Worm (Caenorhabditis elegans) whole organism, young adult: Measurements from ENCODE around the gene Y15E3A.4.

ENCODE experiments used
- B0019.2 ChIP-seq: fragments of 200-800 bp; sonication (Bioruptor generic); conservative IDR thresholded peaks from 2 replicates; pipeline ENCODE4 v1.3.6; 2022; ENCODE audit warnings: missing genetic modification reagents, missing genetic modification characterization, missing compliant biosample characterization
- B0035.1 ChIP-seq: sonication (generic microtip); optimal IDR thresholded peaks from 2 replicates; lab custom pipeline; 2016; ENCODE audit warnings: missing genetic modification characterization, mild to moderate bottlenecking, missing compliant biosample characterization, missing genotype, missing genetic modification reagents
- B0336.3 ChIP-seq: fragments of 200-800 bp; sonication (Bioruptor generic); IDR thresholded peaks from 2 replicates; pipeline ENCODE4 v1.3.6; 2022; ENCODE audit warnings: missing genetic modification characterization, missing compliant biosample characterization
- C06A6.2 ChIP-seq: fragments of 200-800 bp; sonication (Bioruptor generic); conservative IDR thresholded peaks from 2 replicates; pipeline ENCODE4 v1.3.6; 2022; ENCODE audit warnings: missing genetic modification characterization, missing compliant biosample characterization
- F23B12.7 ChIP-seq: sonication (generic microtip); optimal IDR thresholded peaks from 2 replicates; lab custom pipeline; 2017; ENCODE audit warnings: missing genetic modification characterization, mild to moderate bottlenecking, missing compliant biosample characterization, antibody characterized with exemption, moderate library complexity; ENCODE audit not compliant: insufficient read depth
- F33H1.4 ChIP-seq: fragments of 200-800 bp; sonication (Bioruptor generic); IDR thresholded peaks from 2 replicates; pipeline ENCODE4 v1.3.6; 2022; ENCODE audit warnings: missing genetic modification reagents, missing genetic modification characterization, missing compliant biosample characterization
- F57C9.4 ChIP-seq: sonication (generic microtip); optimal IDR thresholded peaks from 2 replicates; lab custom pipeline; 2017; ENCODE audit warnings: mild to moderate bottlenecking, missing genetic modification characterization, missing compliant biosample characterization
- K11D2.4 ChIP-seq: fragments of 200-800 bp; sonication (Bioruptor generic); IDR thresholded peaks from 2 replicates; pipeline ENCODE4 v1.3.6; 2022; ENCODE audit warnings: missing genetic modification reagents, missing genetic modification characterization, missing compliant biosample characterization
- Y79H2A.3 ChIP-seq: fragments of 200-800 bp; sonication (Bioruptor generic); conservative IDR thresholded peaks from 2 replicates; pipeline ENCODE4 v1.3.6; 2022; ENCODE audit warnings: missing genetic modification reagents, missing genetic modification characterization, missing compliant biosample characterization
- ZK185.1 ChIP-seq: sonication (generic microtip); optimal IDR thresholded peaks from 2 replicates; lab custom pipeline; 2016; ENCODE audit warnings: mild to moderate bottlenecking, missing genetic modification characterization, missing compliant biosample characterization; ENCODE audit not compliant: poor library complexity, severe bottlenecking
- akir-1 ChIP-seq: fragments of 200-800 bp; sonication (Bioruptor generic); optimal IDR thresholded peaks from 2 replicates; lab custom pipeline; 2018; ENCODE audit warnings: mild to moderate bottlenecking, missing genetic modification characterization, moderate library complexity, missing compliant biosample characterization
- athp-1 ChIP-seq: sonication (generic microtip); optimal IDR thresholded peaks from 2 replicates; lab custom pipeline; 2017; ENCODE audit warnings: mild to moderate bottlenecking, missing genetic modification characterization, missing compliant biosample characterization
- attf-5 ChIP-seq: fragments of 200-800 bp; sonication (Bioruptor generic); optimal IDR thresholded peaks from 2 replicates; lab custom pipeline; 2018; ENCODE audit warnings: mild to moderate bottlenecking, missing genetic modification characterization, missing compliant biosample characterization
- bed-2 ChIP-seq: fragments of 200-800 bp; sonication (Bioruptor generic); IDR thresholded peaks from 2 replicates; pipeline ENCODE4 v1.3.6; 2022; ENCODE audit warnings: missing genetic modification reagents, missing genetic modification characterization, missing compliant biosample characterization
- cebp-2 ChIP-seq: fragments of 200-800 bp; sonication (Bioruptor generic); IDR thresholded peaks from 2 replicates; pipeline ENCODE4 v1.3.6; 2022; ENCODE audit warnings: missing genetic modification characterization, missing compliant biosample characterization
- ceh-40 ChIP-seq: fragments of 200-800 bp; sonication (Bioruptor generic); IDR thresholded peaks from 2 replicates; pipeline ENCODE4 v1.3.6; 2022; ENCODE audit warnings: missing genetic modification characterization, missing compliant biosample characterization
- die-1 ChIP-seq: sonication (generic microtip); optimal IDR thresholded peaks from 2 replicates; lab custom pipeline; 2016; ENCODE audit warnings: missing genotype, mild to moderate bottlenecking, missing genetic modification characterization, missing compliant biosample characterization
- ekl-4 ChIP-seq: fragments of 200-800 bp; sonication (Bioruptor generic); IDR thresholded peaks from 2 replicates; pipeline ENCODE4 v1.3.6; 2022; ENCODE audit warnings: missing genetic modification reagents, missing genetic modification characterization, missing compliant biosample characterization
- ets-4 ChIP-seq: fragments of 200-800 bp; sonication (Bioruptor generic); optimal IDR thresholded peaks from 2 replicates; lab custom pipeline; 2018; ENCODE audit warnings: mild to moderate bottlenecking, missing genetic modification characterization, missing compliant biosample characterization
- hmg-1.2 ChIP-seq: fragments of 200-800 bp; sonication (Bioruptor generic); IDR thresholded peaks from 2 replicates; pipeline ENCODE4 v1.3.6; 2022; ENCODE audit warnings: missing genetic modification reagents, missing genetic modification characterization, missing compliant biosample characterization
- hrde-1 ChIP-seq: sonication (generic microtip); optimal IDR thresholded peaks from 2 replicates; lab custom pipeline; 2016; ENCODE audit warnings: missing genetic modification characterization, mild to moderate bottlenecking, missing compliant biosample characterization, moderate library complexity, missing genotype, missing genetic modification reagents, borderline replicate concordance
- lag-1 ChIP-seq: fragments of 200-800 bp; sonication (Bioruptor generic); IDR thresholded peaks from 2 replicates; pipeline ENCODE4 v1.3.6; 2022; ENCODE audit warnings: missing genetic modification reagents, missing genetic modification characterization, missing compliant biosample characterization
- let-526 ChIP-seq: fragments of 200-800 bp; sonication (Bioruptor generic); IDR thresholded peaks from 2 replicates; pipeline ENCODE4 v1.3.6; 2022; ENCODE audit warnings: missing genetic modification reagents, missing genetic modification characterization, missing compliant biosample characterization
- let-607 ChIP-seq, 2 experiments: fragments of 200-800 bp in 1 of 2; sonication (Bioruptor generic) in 1 of 2; sonication (generic microtip) in 1 of 2; optimal IDR thresholded peaks; 2 replicates each; lab custom pipeline; 2016 to 2018; ENCODE audit warnings: mild to moderate bottlenecking in 2 of 2, missing compliant biosample characterization in 2 of 2, missing genetic modification characterization in 2 of 2, moderate library complexity in 2 of 2, missing genotype in 1 of 2
- lin-35 ChIP-seq, 3 experiments: fragments of 150-350 bp in 2 of 3; sonication (generic microtip) in 1 of 3; optimal IDR thresholded peaks; 2 replicates each; lab custom pipeline; 2014 to 2018; ENCODE audit warnings: missing biosample characterization in 3 of 3, missing genetic modification characterization in 3 of 3, missing genetic modification reagents in 3 of 3
- lin-40 ChIP-seq: sonication (generic microtip); optimal IDR thresholded peaks from 2 replicates; lab custom pipeline; 2016; ENCODE audit warnings: missing genetic modification characterization, mild to moderate bottlenecking, missing compliant biosample characterization, missing genotype, missing genetic modification reagents
- lir-1 ChIP-seq: fragments of 200-800 bp; sonication (Bioruptor generic); conservative IDR thresholded peaks from 2 replicates; pipeline ENCODE4 v1.3.6; 2022; ENCODE audit warnings: missing genetic modification reagents, missing genetic modification characterization, missing compliant biosample characterization
- lsl-1 ChIP-seq: fragments of 200-800 bp; sonication (Bioruptor generic); optimal IDR thresholded peaks from 2 replicates; lab custom pipeline; 2018; ENCODE audit warnings: mild to moderate bottlenecking, missing genetic modification characterization, moderate library complexity, missing compliant biosample characterization
- madf-10 ChIP-seq: sonication (generic microtip); optimal IDR thresholded peaks from 2 replicates; lab custom pipeline; 2016; ENCODE audit warnings: mild to moderate bottlenecking, missing genetic modification characterization, missing compliant biosample characterization
- madf-3 ChIP-seq: fragments of 200-800 bp; sonication (Bioruptor generic); IDR thresholded peaks from 2 replicates; pipeline ENCODE4 v1.3.6; 2022; ENCODE audit warnings: missing genetic modification reagents, missing genetic modification characterization, missing compliant biosample characterization
- mel-28 ChIP-seq: sonication (generic microtip); optimal IDR thresholded peaks from 2 replicates; lab custom pipeline; 2016; ENCODE audit warnings: borderline replicate concordance, mild to moderate bottlenecking, missing genetic modification characterization, missing compliant biosample characterization
- nfya-1 ChIP-seq: sonication (generic microtip); optimal IDR thresholded peaks from 2 replicates; lab custom pipeline; 2017; ENCODE audit warnings: antibody characterized with exemption, missing compliant biosample characterization, missing genetic modification characterization, borderline replicate concordance; ENCODE audit not compliant: insufficient read depth
- nfya-2 ChIP-seq: fragments of 200-800 bp; sonication (Bioruptor generic); IDR thresholded peaks from 2 replicates; pipeline ENCODE4 v1.3.6; 2022; ENCODE audit warnings: missing genetic modification reagents, missing genetic modification characterization, missing compliant biosample characterization
- nfyb-1 ChIP-seq: fragments of 200-800 bp; sonication (Bioruptor generic); IDR thresholded peaks from 2 replicates; pipeline ENCODE4 v1.3.6; 2022; ENCODE audit warnings: missing genetic modification reagents, missing genetic modification characterization, missing compliant biosample characterization
- nhr-120 ChIP-seq: fragments of 200-800 bp; sonication (Bioruptor generic); IDR thresholded peaks from 2 replicates; pipeline ENCODE4 v1.3.6; 2022; ENCODE audit warnings: missing genetic modification characterization, missing compliant biosample characterization
- nhr-90 ChIP-seq: sonication (generic microtip); optimal IDR thresholded peaks from 2 replicates; lab custom pipeline; 2016; ENCODE audit warnings: missing genotype, mild to moderate bottlenecking, missing genetic modification characterization, missing compliant biosample characterization
- pbrm-1 ChIP-seq: fragments of 200-800 bp; sonication (Bioruptor generic); IDR thresholded peaks from 2 replicates; pipeline ENCODE4 v1.3.6; 2022; ENCODE audit warnings: missing genetic modification reagents, missing genetic modification characterization, missing compliant biosample characterization
- rcor-1 ChIP-seq: fragments of 200-800 bp; sonication (Bioruptor generic); IDR thresholded peaks from 2 replicates; pipeline ENCODE4 v1.3.6; 2022; ENCODE audit warnings: missing genetic modification reagents, missing genetic modification characterization, missing compliant biosample characterization
- rec-8 ChIP-seq, 2 experiments: sonication (generic microtip); optimal IDR thresholded peaks; 2 replicates each; lab custom pipeline; 2016; ENCODE audit warnings: mild to moderate bottlenecking in 2 of 2, missing genetic modification characterization in 2 of 2, missing genetic modification reagents in 2 of 2, missing genotype in 2 of 2, missing biosample characterization in 1 of 2, missing compliant biosample characterization in 1 of 2, moderate library complexity in 1 of 2
- rpc-1 ChIP-seq, 2 experiments: fragments of 150-350 bp in 1 of 2; sonication (generic microtip) in 1 of 2; optimal IDR thresholded peaks; 2 replicates each; lab custom pipeline; 2014 to 2018; ENCODE audit warnings: missing biosample characterization in 1 of 2, missing genetic modification characterization in 1 of 2, missing genetic modification reagents in 1 of 2, missing genotype in 1 of 2
- sdz-38 ChIP-seq: sonication (generic microtip); optimal IDR thresholded peaks from 2 replicates; lab custom pipeline; 2016; ENCODE audit warnings: missing genotype, missing genetic modification characterization, missing compliant biosample characterization
- snpc-4 ChIP-seq, 5 experiments: fragments of 150-350 bp in 1 of 5; sonication (generic microtip) in 4 of 5; optimal IDR thresholded peaks; 2 replicates each; lab custom pipeline; 2014 to 2018; ENCODE audit warnings: missing genetic modification characterization in 5 of 5, missing biosample characterization in 3 of 5, antibody characterized with exemption in 2 of 5, mild to moderate bottlenecking in 2 of 5, missing compliant biosample characterization in 2 of 5, missing genotype in 2 of 5, moderate library complexity in 2 of 5, missing genetic modification reagents in 1 of 5
- ztf-22 ChIP-seq: fragments of 200-800 bp; sonication (Bioruptor generic); optimal IDR thresholded peaks from 2 replicates; lab custom pipeline; 2018; ENCODE audit warnings: mild to moderate bottlenecking, missing genetic modification characterization, moderate library complexity, missing compliant biosample characterization
- ztf-3 ChIP-seq: fragments of 200-800 bp; sonication (Bioruptor generic); optimal IDR thresholded peaks from 2 replicates; lab custom pipeline; 2018; ENCODE audit warnings: mild to moderate bottlenecking, missing genetic modification characterization, missing compliant biosample characterization

The Y15E3A.4 gene

DNA sequence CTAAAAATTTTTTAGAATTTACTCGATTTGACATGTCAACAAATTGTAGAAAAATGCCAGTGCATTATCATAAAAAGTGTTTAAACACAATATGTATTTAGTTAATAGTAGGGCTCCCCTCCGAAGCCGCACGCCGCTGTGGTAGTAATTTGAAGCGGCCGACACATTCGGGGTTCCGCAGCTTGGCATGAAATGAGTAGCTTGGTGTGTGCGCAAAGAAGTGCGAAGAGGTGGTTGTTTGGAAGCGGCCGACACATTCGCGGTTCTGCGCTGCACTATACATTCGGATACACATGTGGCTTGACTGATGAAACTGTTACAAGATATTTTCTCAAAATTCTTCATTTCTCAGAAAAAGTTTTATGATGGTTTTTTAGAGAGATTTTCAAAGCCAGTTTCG, 45.2 kb upstream of the Y15E3A.4 start:
- TF ChIP-seq let-526 (GFP tag; lab: Robert Waterston, UW), result no peak
- no peak for TF ChIP-seq snpc-4 (GFP tag; optimal IDR thresholded peaks at IDR 0.05; lab: Kevin White, UChicago)
- TF ChIP-seq snpc-4 (tag; optimal IDR thresholded peaks at IDR 0.05; lab: Kevin White, UChicago), result peak in 2 of 4 experiments; percentile 73 to 87
- TF ChIP-seq, all 124 proteins: peak for 1

DNA sequence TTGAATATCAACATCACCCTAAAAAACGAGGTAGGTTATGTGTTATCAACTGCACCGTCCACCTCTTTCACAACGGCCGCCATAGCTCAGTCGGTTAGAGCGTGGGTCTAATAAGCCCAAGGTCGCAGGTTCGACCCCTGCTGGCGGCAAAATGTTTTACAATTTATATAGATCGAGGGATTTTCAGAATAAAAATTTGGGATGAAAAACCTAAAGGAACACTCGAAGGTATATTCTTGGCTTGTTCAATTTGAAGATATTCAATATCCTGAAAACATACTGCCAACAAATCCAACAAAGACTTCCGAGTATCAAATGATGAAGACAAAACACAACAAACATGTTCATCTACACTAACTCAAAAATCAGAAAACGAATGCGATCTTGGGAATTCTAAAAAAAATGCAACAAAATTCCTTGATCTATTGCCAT, 33.4 kb upstream of the Y15E3A.4 start:
- TF ChIP-seq akir-1 (no peak), madf-3 (GFP tag; lab: Robert Waterston, UW) (no peak), lir-1 (GFP tag; lab: Robert Waterston, UW) (no peak), athp-1 (tag; lab: Kevin White, UChicago) (peak; percentile 83), bed-2 (GFP tag; lab: Robert Waterston, UW) (no peak), nfya-1 (no peak), K11D2.4 (GFP tag; lab: Robert Waterston, UW) (no peak), ets-4 (GFP tag; lab: Kevin White, UChicago) (peak; percentile 0), hrde-1 (peak; percentile 73), rcor-1 (GFP tag; lab: Robert Waterston, UW) (peak; percentile 68; the same call in 1 of the 2 replicates), hmg-1.2 (peak; percentile 68), ceh-40 (GFP tag; lab: Robert Waterston, UW) (peak; percentile 68), die-1 (peak; percentile 87), madf-10 (tag; lab: Kevin White, UChicago) (peak; percentile 78), nfya-2 (GFP tag; lab: Robert Waterston, UW) (no peak), sdz-38 (tag; lab: Kevin White, UChicago) (no peak), rec-8 (tag; optimal IDR thresholded peaks at IDR 0.05; lab: Kevin White, UChicago) (peak; percentile 69 to 91), F23B12.7 (peak; percentile 29), F33H1.4 (GFP tag; lab: Robert Waterston, UW) (no peak), B0336.3 (GFP tag; lab: Robert Waterston, UW) (0 out of 2 replicates have a peak, but pooled peaks have one; percentile 41), cebp-2 (GFP tag; lab: Robert Waterston, UW) (no peak), let-607 (tag; optimal IDR thresholded peaks at IDR 0.05; lab: Kevin White, UChicago) (peak; percentile 20 to 74), ztf-3 (no peak), ZK185.1 (tag; lab: Kevin White, UChicago) (peak; percentile 80), nhr-120 (GFP tag; lab: Robert Waterston, UW) (0 out of 2 replicates have a peak, but pooled peaks have one; percentile 30), lin-35 (GFP tag; optimal IDR thresholded peaks at IDR 0.05; lab: Kevin White, UChicago) (peak in 1 of 3 experiments; percentile 64), mel-28 (tag; lab: Kevin White, UChicago) (no peak), Y79H2A.3 (GFP tag; lab: Robert Waterston, UW) (no peak), ekl-4 (GFP tag; lab: Robert Waterston, UW) (peak; percentile 65), B0035.1 (tag; lab: Kevin White, UChicago) (peak; percentile 78), ztf-22 (GFP tag; lab: Kevin White, UChicago) (peak; percentile 33), attf-5 (GFP tag; lab: Kevin White, UChicago) (peak; percentile 38), F57C9.4 (no peak), B0019.2 (GFP tag; lab: Robert Waterston, UW) (no peak), pbrm-1 (GFP tag; lab: Robert Waterston, UW) (peak; percentile 84), lag-1 (no peak), nhr-90 (peak; percentile 87), let-526 (GFP tag; lab: Robert Waterston, UW) (no peak), lsl-1 (GFP tag; lab: Kevin White, UChicago) (no peak), lin-40 (tag; lab: Kevin White, UChicago) (peak; percentile 74), C06A6.2 (no peak), rpc-1 (optimal IDR thresholded peaks at IDR 0.05; lab: Kevin White, UChicago) (peak; percentile 96), rpc-1 (tag; optimal IDR thresholded peaks at IDR 0.05; lab: Kevin White, UChicago) (peak; percentile 98), nfyb-1 (GFP tag; lab: Robert Waterston, UW) (peak; percentile 88)
